Worm (Caenorhabditis elegans): ENCODE data around the gene F11C7.7.

F11C7.7 gene

ce11 chrX:17420585-17421459 is 22.4 kb downstream of the F11C7.7 start:
- TF ChIP-seq sem-2 (GFP tag; optimal IDR thresholded peaks at IDR 0.05) (no peak), ztf-11 (tag; optimal IDR thresholded peaks at IDR 0.05) (no peak), nhr-2 (tag; optimal IDR thresholded peaks at IDR 0.05) (no peak), ceh-39 (tag; optimal IDR thresholded peaks at IDR 0.05) (no peak), zip-8 (tag; optimal IDR thresholded peaks at IDR 0.05) (no peak), ham-2 (GFP tag; optimal IDR thresholded peaks at IDR 0.05) (no peak), flh-1 (GFP tag; optimal IDR thresholded peaks at IDR 0.05) (no peak), unc-62 (GFP tag; optimal IDR thresholded peaks at IDR 0.05) (no peak), tbx-8 (GFP tag; optimal IDR thresholded peaks at IDR 0.05) (no peak), unc-39 (tag; optimal IDR thresholded peaks at IDR 0.05) (no peak), elt-1 (tag; optimal IDR thresholded peaks at IDR 0.05; ENCODE audit: borderline replicate concordance, insufficient read depth) (no peak), hlh-1 (tag; optimal IDR thresholded peaks at IDR 0.05) (no peak), snpc-4 (tag; optimal IDR thresholded peaks at IDR 0.05) (no peak), cnd-1 (tag; optimal IDR thresholded peaks at IDR 0.05) (no peak), drap-1 (GFP tag; optimal IDR thresholded peaks at IDR 0.05) (no peak), lsy-2 (tag; optimal IDR thresholded peaks at IDR 0.05) (no peak), ces-1 (GFP tag; optimal IDR thresholded peaks at IDR 0.05) (no peak), mab-5 (tag; optimal IDR thresholded peaks at IDR 0.05) (no peak), nhr-28 (tag; optimal IDR thresholded peaks at IDR 0.05) (no peak)

ce11 chrX:17421532-17422078 is 23.2 kb downstream of the F11C7.7 start, which contains the start of gene osm-11:
Gene osm-11, minus strand, starts transcription at chrX:17421582.
- no peak for TF ChIP-seq ceh-83 (GFP tag; optimal IDR thresholded peaks at IDR 0.05)

ce11 chrX:17422593-17422992 is 24.2 kb downstream of the F11C7.7 start:
- TF ChIP-seq unc-62 (GFP tag; optimal IDR thresholded peaks at IDR 0.05): no peak
- no peak for TF ChIP-seq nhr-2 (tag; optimal IDR thresholded peaks at IDR 0.05)
- no peak for TF ChIP-seq ceh-39 (tag; optimal IDR thresholded peaks at IDR 0.05)
- TF ChIP-seq unc-120 (tag; optimal IDR thresholded peaks at IDR 0.05; ENCODE audit: poor library complexity, severe bottlenecking): no peak
- TF ChIP-seq elt-3 (tag; optimal IDR thresholded peaks at IDR 0.05): no peak
- TF ChIP-seq elt-1 (tag; optimal IDR thresholded peaks at IDR 0.05; ENCODE audit: borderline replicate concordance, insufficient read depth): no peak
- no peak for TF ChIP-seq nhr-237 (tag; optimal IDR thresholded peaks at IDR 0.05)
- no peak for TF ChIP-seq sptf-1 (tag; optimal IDR thresholded peaks at IDR 0.05)
- no peak for TF ChIP-seq snpc-4 (tag; optimal IDR thresholded peaks at IDR 0.05)
- TF ChIP-seq lsy-2 (tag; optimal IDR thresholded peaks at IDR 0.05): no peak
- TF ChIP-seq bed-3 (GFP tag; optimal IDR thresholded peaks at IDR 0.05): no peak
- TF ChIP-seq mls-2 (tag; optimal IDR thresholded peaks at IDR 0.05): no peak

ce11 chrX:17423894-17424594 is 25.7 kb downstream of the F11C7.7 start:
- TF ChIP-seq cnd-1 (tag; optimal IDR thresholded peaks at IDR 0.05) (no peak), M03D4.4 (tag; optimal IDR thresholded peaks at IDR 0.05) (no peak), ceh-39 (tag; optimal IDR thresholded peaks at IDR 0.05) (no peak), nhr-237 (tag; optimal IDR thresholded peaks at IDR 0.05) (no peak), zip-8 (tag; optimal IDR thresholded peaks at IDR 0.05) (no peak), sem-2 (GFP tag; optimal IDR thresholded peaks at IDR 0.05) (no peak), ham-2 (GFP tag; optimal IDR thresholded peaks at IDR 0.05) (no peak), nhr-28 (tag; optimal IDR thresholded peaks at IDR 0.05) (no peak), nhr-12 (tag; optimal IDR thresholded peaks at IDR 0.05) (no peak), bed-3 (GFP tag; optimal IDR thresholded peaks at IDR 0.05) (no peak), ceh-83 (GFP tag; optimal IDR thresholded peaks at IDR 0.05) (no peak), ceh-43 (GFP tag; optimal IDR thresholded peaks at IDR 0.05) (no peak), mep-1 (tag; optimal IDR thresholded peaks at IDR 0.05) (no peak), mab-5 (tag; optimal IDR thresholded peaks at IDR 0.05) (no peak), elt-3 (tag; optimal IDR thresholded peaks at IDR 0.05) (no peak), snpc-4 (tag; optimal IDR thresholded peaks at IDR 0.05) (no peak)

Measured in whole organism, mixed stage, embryonic.